Fruit fly (Drosophila melanogaster): Measurements from ENCODE around the gene CG33124.
A peak's percentile ranks its signal among the peaks of the same experiment; 100 is the strongest.

Gene CG33124

dm6 chr2L:2171366-2172078, 37.4 kb downstream of the CG33124 start:
- TF ChIP-seq usp (GFP tag; optimal IDR thresholded peaks at IDR 0.05): no peak
- TF ChIP-seq pan (optimal IDR thresholded peaks at IDR 0.05): no peak
- TF ChIP-seq psq (optimal IDR thresholded peaks at IDR 0.05): no peak
- no peak for TF ChIP-seq CG8478 (optimal IDR thresholded peaks at IDR 0.05)

DNA sequence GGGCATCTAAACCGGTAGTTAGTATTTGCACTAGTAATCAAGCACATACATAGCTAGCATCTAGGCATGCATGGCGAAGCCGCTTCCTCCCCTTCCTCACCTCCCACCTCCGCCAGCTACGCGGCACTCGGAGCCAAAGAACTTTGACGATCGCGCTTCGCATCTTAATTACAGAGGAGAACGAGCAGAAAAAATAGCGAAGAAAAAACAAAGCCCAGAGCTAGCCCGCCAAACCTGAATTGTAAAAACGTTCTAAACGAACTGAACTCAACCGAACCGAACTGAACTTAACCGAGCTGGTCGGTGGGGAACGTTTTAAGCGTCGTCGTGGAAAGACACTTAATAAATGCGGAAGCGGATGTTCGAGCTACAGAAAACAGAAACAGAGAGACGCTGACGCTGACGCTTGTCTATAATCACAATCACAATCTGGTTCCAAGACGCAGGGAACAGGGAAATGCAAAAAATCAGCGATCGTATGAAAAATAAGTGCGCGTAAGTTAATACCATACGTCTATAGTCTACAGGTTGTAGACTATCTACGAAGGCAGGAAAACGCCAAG, 39.9 kb downstream of the CG33124 start:
- TF ChIP-seq usp (GFP tag; optimal IDR thresholded peaks at IDR 0.05): no peak
- TF ChIP-seq Dll (optimal IDR thresholded peaks at IDR 0.05): no peak
- no peak for TF ChIP-seq CG8478 (optimal IDR thresholded peaks at IDR 0.05)
- TF ChIP-seq EcR (GFP tag; optimal IDR thresholded peaks at IDR 0.05): peak in 1 of 2 experiments; percentile 79

DNA sequence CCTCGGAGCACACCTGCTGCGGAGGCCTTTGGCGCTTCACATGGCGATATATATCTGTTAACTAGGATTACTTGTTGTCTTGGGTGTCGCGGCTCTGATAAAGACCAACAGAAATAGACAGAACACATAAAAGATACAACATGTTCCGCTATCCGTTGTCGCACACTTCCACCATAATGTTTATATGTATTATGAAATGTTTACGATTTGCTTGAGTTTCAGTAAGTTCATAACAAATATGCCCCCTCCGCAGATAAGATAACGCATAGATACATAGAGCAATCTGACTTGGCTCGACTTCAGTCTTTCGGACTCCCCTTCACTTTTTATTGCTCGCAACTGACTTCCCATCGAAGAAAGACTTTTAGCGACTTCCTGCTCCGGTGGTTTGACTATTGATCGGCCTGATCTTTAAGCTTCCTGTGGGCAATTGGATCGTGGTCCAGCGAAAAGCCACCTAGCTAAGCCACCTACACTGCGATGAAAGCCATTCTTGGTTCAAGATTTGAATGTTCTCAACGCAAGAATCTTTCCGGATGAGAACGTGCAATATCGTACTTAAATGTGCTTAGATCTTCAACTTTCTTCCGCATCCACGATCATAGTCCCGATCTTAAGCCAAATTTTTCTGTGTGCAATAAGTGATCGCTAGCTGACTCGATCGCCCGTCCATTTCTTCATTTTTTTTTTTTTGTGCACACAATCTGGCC, 40.6 kb downstream of the CG33124 start:
- TF ChIP-seq usp (GFP tag; optimal IDR thresholded peaks at IDR 0.05) (no peak), Dll (optimal IDR thresholded peaks at IDR 0.05) (no peak), CG8478 (optimal IDR thresholded peaks at IDR 0.05) (no peak), EcR (GFP tag; optimal IDR thresholded peaks at IDR 0.05) (no peak), psq (optimal IDR thresholded peaks at IDR 0.05) (no peak), pan (optimal IDR thresholded peaks at IDR 0.05) (no peak)

- peak in 1 of 2 experiments; percentile 29 for TF ChIP-seq EcR (GFP tag; optimal IDR thresholded peaks at IDR 0.05)
- no peak for TF ChIP-seq psq (optimal IDR thresholded peaks at IDR 0.05)
These were observed 41.8 kb downstream of the CG33124 start for dm6 chr2L:2166958-2167707.

DNA sequence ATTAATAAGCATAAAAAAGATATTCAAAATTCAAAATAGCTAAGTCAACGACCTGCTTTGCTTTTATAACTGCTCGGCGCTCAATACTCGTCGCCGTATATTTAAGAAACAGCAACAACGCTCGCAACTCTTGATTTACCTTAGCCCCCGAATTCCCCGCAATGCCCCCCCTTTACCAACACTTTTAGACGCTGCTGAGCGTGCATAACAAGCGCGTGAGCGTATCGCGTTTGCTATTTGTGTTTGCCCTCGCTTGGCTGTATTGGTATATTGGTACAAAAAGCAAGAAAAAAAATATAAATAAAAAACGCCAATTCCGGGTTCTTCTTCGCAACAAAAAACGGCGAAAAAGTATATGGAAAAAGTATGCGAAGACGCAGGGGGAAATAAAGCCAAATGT, 43.0 kb downstream of the CG33124 start:
- TF ChIP-seq EcR (GFP tag; optimal IDR thresholded peaks at IDR 0.05): peak in 1 of 2 experiments; percentile 31
- no peak for TF ChIP-seq pan (optimal IDR thresholded peaks at IDR 0.05)

- TF ChIP-seq Dll (optimal IDR thresholded peaks at IDR 0.05) (no peak), EcR (GFP tag; optimal IDR thresholded peaks at IDR 0.05) (no peak), pan (optimal IDR thresholded peaks at IDR 0.05) (no peak), usp (GFP tag; optimal IDR thresholded peaks at IDR 0.05) (no peak), psq (optimal IDR thresholded peaks at IDR 0.05) (no peak), CG8478 (optimal IDR thresholded peaks at IDR 0.05) (no peak)
These were observed 43.7 kb downstream of the CG33124 start for dm6 chr2L:2165238-2165577.

DNA sequence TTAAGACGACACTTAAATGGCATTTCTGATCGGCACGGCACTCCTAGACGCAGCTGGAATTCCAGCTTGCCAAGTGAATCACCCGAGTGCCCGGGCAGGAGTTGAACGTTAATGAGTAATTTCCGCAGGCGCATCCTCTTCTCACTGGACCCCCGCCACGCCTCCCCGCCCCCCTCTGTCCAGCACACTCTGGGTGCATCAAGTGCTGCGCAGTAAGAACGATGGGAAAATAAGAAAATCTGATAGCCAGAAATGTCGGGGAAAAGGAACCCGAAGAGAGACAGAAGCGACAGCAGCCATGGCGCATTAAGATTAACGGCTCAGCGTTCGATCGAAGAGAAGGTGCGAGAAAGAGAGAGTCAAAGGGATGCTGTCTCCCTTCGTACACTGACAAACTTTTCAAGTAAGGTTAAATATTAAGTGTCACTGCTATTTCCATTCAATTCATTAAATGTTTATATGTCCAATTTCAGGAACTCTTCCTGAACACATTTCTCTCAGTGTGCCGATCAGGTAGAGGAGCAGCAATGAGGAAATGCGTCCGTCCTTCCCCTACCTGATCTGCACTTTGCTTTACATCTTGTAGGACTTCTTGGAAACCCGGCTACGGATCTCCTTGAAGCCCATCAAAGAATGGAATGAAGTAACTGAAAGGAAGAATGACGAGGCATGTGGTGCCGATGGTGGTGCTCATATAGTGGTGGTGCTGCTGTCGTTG, 44.2 kb downstream of the CG33124 start:
- TF ChIP-seq pan (optimal IDR thresholded peaks at IDR 0.05) (no peak), usp (GFP tag; optimal IDR thresholded peaks at IDR 0.05) (no peak), psq (optimal IDR thresholded peaks at IDR 0.05) (no peak), CG8478 (optimal IDR thresholded peaks at IDR 0.05) (no peak), Dll (optimal IDR thresholded peaks at IDR 0.05) (no peak), EcR (GFP tag; optimal IDR thresholded peaks at IDR 0.05) (no peak)

dm6 chr2L:2163568-2163953, 45.3 kb downstream of the CG33124 start:
- TF ChIP-seq pan (optimal IDR thresholded peaks at IDR 0.05): no peak
- TF ChIP-seq EcR (GFP tag; optimal IDR thresholded peaks at IDR 0.05): no peak
- no peak for TF ChIP-seq psq (optimal IDR thresholded peaks at IDR 0.05)
- TF ChIP-seq CG8478 (optimal IDR thresholded peaks at IDR 0.05): no peak

DNA sequence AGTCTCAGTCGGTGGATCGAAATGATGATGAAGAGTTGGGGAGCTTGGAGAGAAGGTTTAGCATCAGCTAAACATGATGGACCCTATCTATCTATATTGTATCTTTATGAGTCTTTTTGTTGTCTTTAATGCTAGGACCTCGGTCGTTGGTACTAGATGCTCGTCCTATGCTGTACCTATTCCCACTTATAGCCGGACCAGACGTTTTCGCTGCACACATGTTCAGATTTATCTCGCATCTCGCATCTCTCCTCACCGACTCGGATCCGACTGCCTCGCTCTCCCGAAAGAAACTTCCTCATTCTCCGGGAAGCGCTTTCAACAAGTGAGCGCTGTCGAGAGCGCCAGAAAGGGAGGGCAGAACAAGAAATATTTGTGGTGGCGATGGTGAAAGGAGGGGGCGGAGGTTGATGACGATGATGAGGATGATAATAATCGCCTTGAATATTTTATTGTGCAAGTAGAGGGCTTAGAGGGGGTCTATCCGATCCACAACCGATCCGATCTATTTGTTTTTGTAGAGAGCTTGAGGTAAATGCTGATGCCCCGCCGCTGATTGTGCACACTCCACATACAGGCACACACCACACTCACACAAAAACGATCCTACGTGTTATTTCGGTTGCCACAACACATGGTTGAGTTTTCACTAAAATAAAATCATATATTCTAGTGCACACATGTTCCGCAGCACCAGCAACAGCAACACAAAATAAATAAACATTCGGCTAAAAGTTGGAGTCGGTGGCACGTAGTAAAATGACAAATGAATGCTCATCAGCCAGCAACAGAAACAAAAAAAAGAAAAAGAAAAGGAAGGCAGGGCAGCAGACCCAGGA, 46.0 kb downstream of the CG33124 start:
- TF ChIP-seq EcR (GFP tag; optimal IDR thresholded peaks at IDR 0.05) (no peak), pan (optimal IDR thresholded peaks at IDR 0.05) (no peak), psq (optimal IDR thresholded peaks at IDR 0.05) (no peak), usp (GFP tag; optimal IDR thresholded peaks at IDR 0.05) (no peak), Dll (optimal IDR thresholded peaks at IDR 0.05) (no peak), CG8478 (optimal IDR thresholded peaks at IDR 0.05) (no peak)

- TF ChIP-seq usp (GFP tag; optimal IDR thresholded peaks at IDR 0.05): no peak
- no peak for TF ChIP-seq CG8478 (optimal IDR thresholded peaks at IDR 0.05)
- no peak for TF ChIP-seq Dll (optimal IDR thresholded peaks at IDR 0.05)
- no peak for TF ChIP-seq pan (optimal IDR thresholded peaks at IDR 0.05)
- no peak for TF ChIP-seq psq (optimal IDR thresholded peaks at IDR 0.05)
- TF ChIP-seq EcR (GFP tag; optimal IDR thresholded peaks at IDR 0.05): no peak
These were observed 46.6 kb downstream of the CG33124 start for dm6 chr2L:2162281-2162680.

Measured in whole organism.